Worm (Caenorhabditis elegans): ENCODE data around the gene nlg-1.

DNA sequence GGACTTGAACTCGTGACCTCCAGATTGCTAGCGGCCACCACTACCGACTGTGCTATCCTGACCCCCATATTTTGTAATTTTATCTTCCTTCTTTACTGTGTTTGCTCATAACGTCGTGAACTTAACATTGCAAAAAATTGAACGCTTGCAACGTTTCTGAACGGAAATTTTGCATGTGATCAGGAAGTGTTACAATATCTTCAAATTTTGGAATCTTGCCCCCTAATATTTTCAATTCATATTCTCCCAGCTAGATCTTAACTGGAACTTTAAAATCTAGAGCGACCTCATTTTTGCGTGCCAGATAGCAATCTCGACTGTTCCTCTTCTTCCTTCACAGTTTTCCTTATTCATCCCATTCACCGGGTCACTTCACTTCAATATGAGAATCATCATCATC is 49.2 kb downstream of the nlg-1 start, which contains the start of gene F54B11.10:
- TF ChIP-seq dpl-1 (GFP tag; optimal IDR thresholded peaks at IDR 0.05) (no peak), mxl-1 (tag; optimal IDR thresholded peaks at IDR 0.05) (no peak), F23B12.7 (tag; optimal IDR thresholded peaks at IDR 0.05; ENCODE audit: insufficient read depth) (no peak), ama-1 (optimal IDR thresholded peaks at IDR 0.05) (no peak), ama-1 (GFP tag; optimal IDR thresholded peaks at IDR 0.05) (no peak), dpff-1 (tag; optimal IDR thresholded peaks at IDR 0.05) (no peak), D2030.7 (GFP tag; IDR thresholded peaks at IDR 0.05) (no peak), hlh-26 (GFP tag; conservative IDR thresholded peaks at IDR 0.05) (no peak), gei-17 (GFP tag; optimal IDR thresholded peaks at IDR 0.05) (no peak), attf-5 (GFP tag; optimal IDR thresholded peaks at IDR 0.05) (no peak), dox-1 (GFP tag; IDR thresholded peaks at IDR 0.05) (no peak), rcor-1 (GFP tag; IDR thresholded peaks at IDR 0.05) (no peak), ceh-27 (GFP tag; optimal IDR thresholded peaks at IDR 0.05) (no peak)
